Fruit fly (Drosophila melanogaster): ENCODE results near the gene CG4887.

The CG4887 gene

dm6 chr2L:1207432-1207831 lies 34.6 kb downstream of the CG4887 start (continued):
- TF ChIP-seq CG8089 (GFP tag; optimal IDR thresholded peaks at IDR 0.05) (no peak), Ets97D (GFP tag; optimal IDR thresholded peaks at IDR 0.05) (no peak), pita (GFP tag; optimal IDR thresholded peaks at IDR 0.05) (no peak), CG12769 (tag; optimal IDR thresholded peaks at IDR 0.05) (peak; percentile 80), CG12942 (GFP tag; optimal IDR thresholded peaks at IDR 0.05) (peak; percentile 10), CG5953 (GFP tag; IDR thresholded peaks at IDR 0.05) (peak; percentile 49; the same call in 1 of the 2 replicates), CG18619 (GFP tag; optimal IDR thresholded peaks at IDR 0.05) (no peak), ab (GFP tag; optimal IDR thresholded peaks at IDR 0.05) (no peak), CG6654 (GFP tag; optimal IDR thresholded peaks at IDR 0.05) (no peak), B-H2 (GFP tag; optimal IDR thresholded peaks at IDR 0.05) (no peak), CG10274 (GFP tag; optimal IDR thresholded peaks at IDR 0.05) (no peak), CG34422 (GFP tag; IDR thresholded peaks at IDR 0.05) (peak; percentile 13; the same call in 1 of the 3 replicates), CG17361 (GFP tag; IDR thresholded peaks at IDR 0.05) (0 out of 3 replicates have a peak, but pooled peaks have one; percentile 19), maf-S (GFP tag; optimal IDR thresholded peaks at IDR 0.05) (no peak), gfzf (GFP tag; optimal IDR thresholded peaks at IDR 0.05) (no peak), ranshi (GFP tag; IDR thresholded peaks at IDR 0.05) (peak; percentile 60), Dip3 (GFP tag; optimal IDR thresholded peaks at IDR 0.05) (peak; percentile 24), CG9817 (tag; optimal IDR thresholded peaks at IDR 0.05) (peak; percentile 44), klu (GFP tag; IDR thresholded peaks at IDR 0.05) (no peak), fd3F (GFP tag; optimal IDR thresholded peaks at IDR 0.05) (no peak), Dfd (GFP tag; optimal IDR thresholded peaks at IDR 0.05) (no peak), Dad (GFP tag; optimal IDR thresholded peaks at IDR 0.05) (peak; percentile 10), CG30403 (GFP tag; optimal IDR thresholded peaks at IDR 0.05) (peak; percentile 31), CG10147 (GFP tag; optimal IDR thresholded peaks at IDR 0.05) (no peak), z (GFP tag; IDR thresholded peaks at IDR 0.05) (no peak), CG32767 (GFP tag; IDR thresholded peaks at IDR 0.05) (peak; percentile 62), Xrp1 (GFP tag; IDR thresholded peaks at IDR 0.05) (peak; percentile 69), crc (GFP tag; optimal IDR thresholded peaks at IDR 0.05) (no peak), CG1529 (GFP tag; optimal IDR thresholded peaks at IDR 0.05) (peak; percentile 17), caup (GFP tag; optimal IDR thresholded peaks at IDR 0.05; ENCODE audit: severe bottlenecking) (peak; percentile 51), chn (GFP tag; optimal IDR thresholded peaks at IDR 0.05) (peak; percentile 15), CkIIα-i1 (GFP tag; IDR thresholded peaks at IDR 0.05) (0 out of 2 replicates have a peak, but pooled peaks have one; percentile 20), ERR (GFP tag; optimal IDR thresholded peaks at IDR 0.05) (no peak), lab (GFP tag; optimal IDR thresholded peaks at IDR 0.05) (peak; percentile 79), CG2712 (tag; optimal IDR thresholded peaks at IDR 0.05) (peak; percentile 41), dmrt99B (tag; optimal IDR thresholded peaks at IDR 0.05) (peak; percentile 61), insv (GFP tag; optimal IDR thresholded peaks at IDR 0.05) (no peak), Bteb2 (GFP tag; optimal IDR thresholded peaks at IDR 0.05) (no peak), ac (GFP tag; optimal IDR thresholded peaks at IDR 0.05) (no peak), Side (GFP tag; optimal IDR thresholded peaks at IDR 0.05) (no peak), CG3838 (GFP tag; optimal IDR thresholded peaks at IDR 0.05) (no peak), CG2199 (GFP tag; IDR thresholded peaks at IDR 0.05) (no peak), ssp (GFP tag; IDR thresholded peaks at IDR 0.05) (peak; percentile 37; the same call in 1 of the 2 replicates), ase (GFP tag; IDR thresholded peaks at IDR 0.05) (peak; percentile 49; the same call in 2 of the 3 replicates), CG15073 (GFP tag; optimal IDR thresholded peaks at IDR 0.05) (no peak), Trl (optimal IDR thresholded peaks at IDR 0.05) (no peak), Trl (GFP tag; optimal IDR thresholded peaks at IDR 0.05) (no peak), CG4730 (GFP tag; IDR thresholded peaks at IDR 0.05) (no peak; the same call in 1 of the 2 replicates), Rx (GFP tag; IDR thresholded peaks at IDR 0.05) (peak; percentile 72), Eip74EF (GFP tag; optimal IDR thresholded peaks at IDR 0.05) (no peak), mirr (GFP tag; optimal IDR thresholded peaks at IDR 0.05) (no peak), salm (tag; optimal IDR thresholded peaks at IDR 0.05) (no peak)
